Worm (Caenorhabditis elegans) whole organism, young adult: ENCODE measurements around the gene C13C4.6.

Source experiments
- B0261.1 ChIP-seq: sonication (generic microtip); optimal IDR thresholded peaks from 2 replicates; lab custom pipeline; 2016; ENCODE audit warnings: mild to moderate bottlenecking, missing genetic modification characterization, moderate library complexity, missing compliant biosample characterization
- C06A6.2 ChIP-seq: fragments of 200-800 bp; sonication (Bioruptor generic); conservative IDR thresholded peaks from 2 replicates; pipeline ENCODE4 v1.3.6; 2022; ENCODE audit warnings: missing genetic modification characterization, missing compliant biosample characterization
- C17E4.6 ChIP-seq: fragments of 200-800 bp; sonication (Bioruptor generic); IDR thresholded peaks from 2 replicates; pipeline ENCODE4 v1.3.6; 2022; ENCODE audit warnings: missing genetic modification reagents, missing genetic modification characterization, missing compliant biosample characterization
- F33H1.4 ChIP-seq: fragments of 200-800 bp; sonication (Bioruptor generic); IDR thresholded peaks from 2 replicates; pipeline ENCODE4 v1.3.6; 2022; ENCODE audit warnings: missing genetic modification reagents, missing genetic modification characterization, missing compliant biosample characterization
- F39B2.1 ChIP-seq: fragments of 200-800 bp; sonication (Bioruptor generic); IDR thresholded peaks from 2 replicates; pipeline ENCODE4 v1.3.6; 2022; ENCODE audit warnings: missing genetic modification reagents, missing genetic modification characterization, missing compliant biosample characterization
- F52B5.7 ChIP-seq: sonication (generic microtip); optimal IDR thresholded peaks from 2 replicates; lab custom pipeline; 2016; ENCODE audit warnings: mild to moderate bottlenecking, missing genetic modification characterization, missing compliant biosample characterization
- T26A5.8 ChIP-seq: sonication (generic microtip); optimal IDR thresholded peaks from 2 replicates; lab custom pipeline; 2016; ENCODE audit warnings: missing genetic modification characterization, missing compliant biosample characterization
- Y53G8AR.9 ChIP-seq: fragments of 200-800 bp; sonication (Bioruptor generic); conservative IDR thresholded peaks from 2 replicates; pipeline ENCODE4 v1.3.6; 2022; ENCODE audit warnings: missing genetic modification reagents, missing genetic modification characterization, missing compliant biosample characterization
- Y56A3A.18 ChIP-seq: fragments of 200-800 bp; sonication (Bioruptor generic); IDR thresholded peaks from 2 replicates; pipeline ENCODE4 v1.3.6; 2022; ENCODE audit warnings: missing genetic modification reagents, missing genetic modification characterization, missing compliant biosample characterization
- ama-1 ChIP-seq, 3 experiments: fragments of 150-350 bp in 1 of 3; sonication (generic microtip) in 2 of 3; optimal IDR thresholded peaks; 2 replicates each; lab custom pipeline; 2014 to 2018; ENCODE audit warnings: missing biosample characterization in 2 of 3, missing genetic modification characterization in 2 of 3, missing genetic modification reagents in 2 of 3
- aptf-3 ChIP-seq: fragments of 200-800 bp; sonication (Bioruptor generic); IDR thresholded peaks from 2 replicates; pipeline ENCODE4 v1.3.6; 2022; ENCODE audit warnings: missing genetic modification characterization, missing compliant biosample characterization
- attf-5 ChIP-seq: fragments of 200-800 bp; sonication (Bioruptor generic); optimal IDR thresholded peaks from 2 replicates; lab custom pipeline; 2018; ENCODE audit warnings: mild to moderate bottlenecking, missing genetic modification characterization, missing compliant biosample characterization
- bed-1 ChIP-seq: fragments of 200-800 bp; sonication (Bioruptor generic); IDR thresholded peaks from 2 replicates; pipeline ENCODE4 v1.3.6; 2022; ENCODE audit warnings: missing genetic modification reagents, missing genetic modification characterization, missing compliant biosample characterization
- bed-2 ChIP-seq: fragments of 200-800 bp; sonication (Bioruptor generic); IDR thresholded peaks from 2 replicates; pipeline ENCODE4 v1.3.6; 2022; ENCODE audit warnings: missing genetic modification reagents, missing genetic modification characterization, missing compliant biosample characterization
- ccch-3 ChIP-seq: fragments of 200-800 bp; sonication (Bioruptor generic); optimal IDR thresholded peaks from 2 replicates; lab custom pipeline; 2018; ENCODE audit warnings: mild to moderate bottlenecking, missing genetic modification characterization, missing compliant biosample characterization
- ceh-58 ChIP-seq: fragments of 200-800 bp; sonication (Bioruptor generic); IDR thresholded peaks from 2 replicates; pipeline ENCODE4 v1.3.6; 2022; ENCODE audit warnings: missing genetic modification characterization, missing compliant biosample characterization
- die-1 ChIP-seq: sonication (generic microtip); optimal IDR thresholded peaks from 2 replicates; lab custom pipeline; 2016; ENCODE audit warnings: missing genotype, mild to moderate bottlenecking, missing genetic modification characterization, missing compliant biosample characterization
- dpl-1 ChIP-seq: fragments of 150-350 bp; optimal IDR thresholded peaks from 2 replicates; lab custom pipeline; 2014; ENCODE audit warnings: missing biosample characterization, missing genetic modification reagents, missing genetic modification characterization
- egl-18 ChIP-seq: fragments of 200-800 bp; sonication (Bioruptor generic); IDR thresholded peaks from 2 replicates; pipeline ENCODE4 v1.3.6; 2022; ENCODE audit warnings: missing genetic modification reagents, missing genetic modification characterization, missing compliant biosample characterization
- egl-44 ChIP-seq: fragments of 200-800 bp; sonication (Bioruptor generic); IDR thresholded peaks from 2 replicates; pipeline ENCODE4 v1.3.6; 2022; ENCODE audit warnings: missing genetic modification reagents, missing genetic modification characterization, missing compliant biosample characterization
- ekl-4 ChIP-seq: fragments of 200-800 bp; sonication (Bioruptor generic); IDR thresholded peaks from 2 replicates; pipeline ENCODE4 v1.3.6; 2022; ENCODE audit warnings: missing genetic modification reagents, missing genetic modification characterization, missing compliant biosample characterization
- hlh-26 ChIP-seq: fragments of 200-800 bp; sonication (Bioruptor generic); conservative IDR thresholded peaks from 2 replicates; pipeline ENCODE4 v1.3.6; 2022; ENCODE audit warnings: missing genetic modification reagents, missing genetic modification characterization, missing compliant biosample characterization
- let-607 ChIP-seq, 2 experiments: fragments of 200-800 bp in 1 of 2; sonication (Bioruptor generic) in 1 of 2; sonication (generic microtip) in 1 of 2; optimal IDR thresholded peaks; 2 replicates each; lab custom pipeline; 2016 to 2018; ENCODE audit warnings: mild to moderate bottlenecking in 2 of 2, missing compliant biosample characterization in 2 of 2, missing genetic modification characterization in 2 of 2, moderate library complexity in 2 of 2, missing genotype in 1 of 2
- lin-26 ChIP-seq: fragments of 200-800 bp; sonication (Bioruptor generic); IDR thresholded peaks from 2 replicates; pipeline ENCODE4 v1.3.6; 2022; ENCODE audit warnings: missing genetic modification reagents, missing genetic modification characterization, missing compliant biosample characterization
- lin-35 ChIP-seq, 3 experiments: fragments of 150-350 bp in 2 of 3; sonication (generic microtip) in 1 of 3; optimal IDR thresholded peaks; 2 replicates each; lab custom pipeline; 2014 to 2018; ENCODE audit warnings: missing biosample characterization in 3 of 3, missing genetic modification characterization in 3 of 3, missing genetic modification reagents in 3 of 3
- lin-40 ChIP-seq: sonication (generic microtip); optimal IDR thresholded peaks from 2 replicates; lab custom pipeline; 2016; ENCODE audit warnings: missing genetic modification characterization, mild to moderate bottlenecking, missing compliant biosample characterization, missing genotype, missing genetic modification reagents
- lin-54 ChIP-seq: fragments of 200-800 bp; sonication (Bioruptor generic); optimal IDR thresholded peaks from 2 replicates; lab custom pipeline; 2018; ENCODE audit warnings: mild to moderate bottlenecking, missing genetic modification characterization, missing compliant biosample characterization
- lsl-1 ChIP-seq: fragments of 200-800 bp; sonication (Bioruptor generic); optimal IDR thresholded peaks from 2 replicates; lab custom pipeline; 2018; ENCODE audit warnings: mild to moderate bottlenecking, missing genetic modification characterization, moderate library complexity, missing compliant biosample characterization
- lsy-27 ChIP-seq: sonication (generic microtip); optimal IDR thresholded peaks from 2 replicates; lab custom pipeline; 2017; ENCODE audit warnings: missing genetic modification characterization, mild to moderate bottlenecking, missing compliant biosample characterization, antibody characterized with exemption, missing genotype, borderline replicate concordance; ENCODE audit not compliant: insufficient read depth
- madf-10 ChIP-seq: sonication (generic microtip); optimal IDR thresholded peaks from 2 replicates; lab custom pipeline; 2016; ENCODE audit warnings: mild to moderate bottlenecking, missing genetic modification characterization, missing compliant biosample characterization
- madf-6 ChIP-seq: fragments of 200-800 bp; sonication (Bioruptor generic); IDR thresholded peaks from 2 replicates; pipeline ENCODE4 v1.3.6; 2022; ENCODE audit warnings: missing genetic modification reagents, missing genetic modification characterization, missing compliant biosample characterization
- nfya-1 ChIP-seq: sonication (generic microtip); optimal IDR thresholded peaks from 2 replicates; lab custom pipeline; 2017; ENCODE audit warnings: antibody characterized with exemption, missing compliant biosample characterization, missing genetic modification characterization, borderline replicate concordance; ENCODE audit not compliant: insufficient read depth
- nhr-80 ChIP-seq: sonication (generic microtip); optimal IDR thresholded peaks from 2 replicates; lab custom pipeline; 2016; ENCODE audit warnings: missing genetic modification characterization, missing compliant biosample characterization
- pbrm-1 ChIP-seq: fragments of 200-800 bp; sonication (Bioruptor generic); IDR thresholded peaks from 2 replicates; pipeline ENCODE4 v1.3.6; 2022; ENCODE audit warnings: missing genetic modification reagents, missing genetic modification characterization, missing compliant biosample characterization
- sdz-38 ChIP-seq: sonication (generic microtip); optimal IDR thresholded peaks from 2 replicates; lab custom pipeline; 2016; ENCODE audit warnings: missing genotype, missing genetic modification characterization, missing compliant biosample characterization
- sptf-2 ChIP-seq: fragments of 200-800 bp; sonication (Bioruptor generic); optimal IDR thresholded peaks from 2 replicates; lab custom pipeline; 2018; ENCODE audit warnings: mild to moderate bottlenecking, missing genetic modification characterization, missing compliant biosample characterization
- tbx-9 ChIP-seq: sonication (generic microtip); optimal IDR thresholded peaks from 2 replicates; lab custom pipeline; 2016; ENCODE audit warnings: borderline replicate concordance, missing genetic modification characterization, inconsistent platforms, missing compliant biosample characterization
- tlf-1 ChIP-seq: fragments of 200-800 bp; sonication (Bioruptor generic); optimal IDR thresholded peaks from 2 replicates; lab custom pipeline; 2018; ENCODE audit warnings: mild to moderate bottlenecking, missing genetic modification characterization, missing compliant biosample characterization
- ztf-22 ChIP-seq: fragments of 200-800 bp; sonication (Bioruptor generic); optimal IDR thresholded peaks from 2 replicates; lab custom pipeline; 2018; ENCODE audit warnings: mild to moderate bottlenecking, missing genetic modification characterization, moderate library complexity, missing compliant biosample characterization
- ztf-26 ChIP-seq: sonication (generic microtip); optimal IDR thresholded peaks from 2 replicates; lab custom pipeline; 2017; ENCODE audit warnings: missing genetic modification characterization, missing compliant biosample characterization
- ztf-3 ChIP-seq: fragments of 200-800 bp; sonication (Bioruptor generic); optimal IDR thresholded peaks from 2 replicates; lab custom pipeline; 2018; ENCODE audit warnings: mild to moderate bottlenecking, missing genetic modification characterization, missing compliant biosample characterization

C13C4.6 gene

ce11 chrV:12084216-12084615, 37.2 kb upstream of the C13C4.6 start, which contains the start of gene R07B7.8:
TSS of gene R07B7.8 (minus strand) at chrV:12084316.
- no peak for TF ChIP-seq C06A6.2 (GFP tag; lab: Robert Waterston, UW)
- no peak for TF ChIP-seq madf-10 (tag; lab: Kevin White, UChicago)
- TF ChIP-seq ztf-26 = no peak
- no peak for TF ChIP-seq F52B5.7 (tag; lab: Kevin White, UChicago)
- TF ChIP-seq tlf-1 (GFP tag; lab: Kevin White, UChicago) = no peak
- TF ChIP-seq hlh-26 (GFP tag; lab: Robert Waterston, UW) = no peak
- TF ChIP-seq nhr-80 = no peak
- no peak for TF ChIP-seq ztf-3
- TF ChIP-seq ekl-4 (GFP tag; lab: Robert Waterston, UW) = no peak
- no peak for TF ChIP-seq sdz-38 (tag; lab: Kevin White, UChicago)
- no peak for TF ChIP-seq C17E4.6
- no peak for TF ChIP-seq egl-44 (GFP tag; lab: Robert Waterston, UW)
- no peak for TF ChIP-seq bed-1 (GFP tag; lab: Robert Waterston, UW)
- TF ChIP-seq F39B2.1 (GFP tag; lab: Robert Waterston, UW) = no peak
- TF ChIP-seq ztf-22 (GFP tag; lab: Kevin White, UChicago) = no peak
- TF ChIP-seq Y53G8AR.9 (GFP tag; lab: Robert Waterston, UW) = no peak
- TF ChIP-seq B0261.1 (tag; lab: Kevin White, UChicago) = no peak
- TF ChIP-seq lin-26 = no peak
- TF ChIP-seq lin-40 (tag; lab: Kevin White, UChicago) = no peak

- TF ChIP-seq lsy-27 (no peak), ceh-58 (GFP tag; lab: Robert Waterston, UW) (no peak), sptf-2 (no peak), attf-5 (GFP tag; lab: Kevin White, UChicago) (no peak), die-1 (tag; lab: Kevin White, UChicago) (no peak), bed-2 (GFP tag; lab: Robert Waterston, UW) (no peak), dpl-1 (GFP tag; lab: Kevin White, UChicago) (no peak), tbx-9 (tag; lab: Kevin White, UChicago) (no peak), Y56A3A.18 (no peak), egl-18 (GFP tag; lab: Robert Waterston, UW) (no peak), egl-44 (GFP tag; lab: Robert Waterston, UW) (no peak)
Observed at ce11 chrV:12085867-12086634, 35.3 kb upstream of the C13C4.6 start.

- TF ChIP-seq lin-35 (GFP tag; optimal IDR thresholded peaks at IDR 0.05; lab: Kevin White, UChicago) (no peak), lsl-1 (GFP tag; lab: Kevin White, UChicago) (no peak), let-607 (tag; optimal IDR thresholded peaks at IDR 0.05; lab: Kevin White, UChicago) (no peak), ekl-4 (GFP tag; lab: Robert Waterston, UW) (no peak), ccch-3 (GFP tag; lab: Kevin White, UChicago) (no peak), ama-1 (optimal IDR thresholded peaks at IDR 0.05; lab: Kevin White, UChicago) (no peak), ama-1 (GFP tag; optimal IDR thresholded peaks at IDR 0.05; lab: Kevin White, UChicago) (no peak), nfya-1 (no peak), pbrm-1 (GFP tag; lab: Robert Waterston, UW) (no peak), lin-54 (no peak), T26A5.8 (tag; lab: Kevin White, UChicago) (no peak), lsy-27 (no peak), ztf-3 (no peak), F33H1.4 (GFP tag; lab: Robert Waterston, UW) (no peak), aptf-3 (GFP tag; lab: Robert Waterston, UW) (no peak), madf-6 (GFP tag; lab: Robert Waterston, UW) (no peak), tbx-9 (tag; lab: Kevin White, UChicago) (no peak)
- TF ChIP-seq, all 124 proteins: peak for 0
Observed at ce11 chrV:12086934-12087333, 34.4 kb upstream of the C13C4.6 start, which contains the start of gene gana-1. TSS of gene gana-1 (plus strand) at chrV:12087234.
